Worm (Caenorhabditis elegans) whole organism, young adult: Measurements from ENCODE around the gene lin-40.

Source experiments
- him-1 ChIP-seq: sonication (generic microtip); optimal IDR thresholded peaks from 2 replicates; lab custom pipeline; 2016; ENCODE audit warnings: missing genotype, missing genetic modification reagents, missing genetic modification characterization, missing compliant biosample characterization
- hsf-1 ChIP-seq: fragments of 200-800 bp; sonication (Bioruptor generic); IDR thresholded peaks from 2 replicates; pipeline ENCODE4 v1.3.6; 2022; ENCODE audit warnings: missing genetic modification reagents, missing genetic modification characterization, missing compliant biosample characterization
- lin-35 ChIP-seq, 3 experiments: fragments of 150-350 bp in 2 of 3; sonication (generic microtip) in 1 of 3; optimal IDR thresholded peaks; 2 replicates each; lab custom pipeline; 2014 to 2018; ENCODE audit warnings: missing biosample characterization in 3 of 3, missing genetic modification characterization in 3 of 3, missing genetic modification reagents in 3 of 3
- rcor-1 ChIP-seq: fragments of 200-800 bp; sonication (Bioruptor generic); IDR thresholded peaks from 2 replicates; pipeline ENCODE4 v1.3.6; 2022; ENCODE audit warnings: missing genetic modification reagents, missing genetic modification characterization, missing compliant biosample characterization
- snpc-4 ChIP-seq, 5 experiments: fragments of 150-350 bp in 1 of 5; sonication (generic microtip) in 4 of 5; optimal IDR thresholded peaks; 2 replicates each; lab custom pipeline; 2014 to 2018; ENCODE audit warnings: missing genetic modification characterization in 5 of 5, missing biosample characterization in 3 of 5, antibody characterized with exemption in 2 of 5, mild to moderate bottlenecking in 2 of 5, missing compliant biosample characterization in 2 of 5, missing genotype in 2 of 5, moderate library complexity in 2 of 5, missing genetic modification reagents in 1 of 5
- unc-62 ChIP-seq: fragments of 150-350 bp; optimal IDR thresholded peaks from 2 replicates; lab custom pipeline; 2014; ENCODE audit warnings: missing biosample characterization, missing genetic modification reagents, missing genetic modification characterization

ce11 chrV:3668464-3668863 lies 36.3 kb upstream of the lin-40 start, which contains the start of gene Y39H10B.2:
- TF ChIP-seq rcor-1 (GFP tag; lab: Robert Waterston, UW): no peak
- TF ChIP-seq unc-62 (GFP tag; lab: Kevin White, UChicago): no peak
- no peak for TF ChIP-seq lin-35 (GFP tag; optimal IDR thresholded peaks at IDR 0.05; lab: Kevin White, UChicago)
- TF ChIP-seq him-1 (tag; lab: Kevin White, UChicago): no peak
- TF ChIP-seq hsf-1 (GFP tag; lab: Robert Waterston, UW): no peak
- no peak for TF ChIP-seq snpc-4 (GFP tag; optimal IDR thresholded peaks at IDR 0.05; lab: Kevin White, UChicago)
- no peak for TF ChIP-seq snpc-4 (tag; optimal IDR thresholded peaks at IDR 0.05; lab: Kevin White, UChicago)
